Worm (Caenorhabditis elegans) whole organism, L4 larva: ENCODE results near the gene saeg-1.

Experiments
- D1046.2 ChIP-seq: fragments of 200-800 bp; sonication (Bioruptor generic); IDR thresholded peaks from 2 replicates; pipeline ENCODE4 v1.3.6; 2022; ENCODE audit warnings: missing genetic modification characterization, missing compliant biosample characterization
- F26F4.8 ChIP-seq: fragments of 200-800 bp; sonication (Bioruptor generic); conservative IDR thresholded peaks from 2 replicates; pipeline ENCODE4 v1.3.6; 2022; ENCODE audit warnings: missing genetic modification characterization, missing compliant biosample characterization
- F44E2.7 ChIP-seq: fragments of 200-800 bp; sonication (Bioruptor generic); IDR thresholded peaks from 2 replicates; pipeline ENCODE4 v2.1.2; 2022; ENCODE audit warnings: missing genetic modification characterization, missing compliant biosample characterization
- F49E8.2 ChIP-seq: sonication (generic microtip); optimal IDR thresholded peaks from 2 replicates; lab custom pipeline; 2016; ENCODE audit warnings: missing compliant biosample characterization, mild to moderate bottlenecking, missing genetic modification characterization, borderline replicate concordance
- T20F7.1 ChIP-seq: fragments of 200-800 bp; sonication (Bioruptor generic); optimal IDR thresholded peaks from 2 replicates; lab custom pipeline; 2018; ENCODE audit warnings: mild to moderate bottlenecking, missing genetic modification characterization, missing compliant biosample characterization
- Y48G9A.11 ChIP-seq: fragments of 200-800 bp; sonication (Bioruptor generic); IDR thresholded peaks from 2 replicates; pipeline ENCODE4 v1.3.6; 2022; ENCODE audit warnings: missing genetic modification reagents, missing genetic modification characterization, missing compliant biosample characterization
- ZK337.2 ChIP-seq: fragments of 200-800 bp; sonication (Bioruptor generic); IDR thresholded peaks from 2 replicates; pipeline ENCODE4 v1.3.6; 2022; ENCODE audit warnings: missing genetic modification reagents, missing genetic modification characterization, missing compliant biosample characterization
- ZK546.5 ChIP-seq, 2 experiments: sonication (generic microtip); optimal IDR thresholded peaks; 2 replicates each; lab custom pipeline; 2017; ENCODE audit warnings: missing biosample characterization in 2 of 2, missing genetic modification characterization in 2 of 2
- aha-1 ChIP-seq: fragments of 150-350 bp; peaks from one replicate; lab custom pipeline; 2014; ENCODE audit warnings: missing biosample characterization, missing genetic modification characterization
- aly-2 ChIP-seq: sonication (generic microtip); optimal IDR thresholded peaks from 2 replicates; lab custom pipeline; 2018; ENCODE audit warnings: missing biosample characterization, missing genetic modification characterization
- arid-1 ChIP-seq: fragments of 200-800 bp; sonication (Bioruptor generic); conservative IDR thresholded peaks from 2 replicates; pipeline ENCODE4 v1.3.6; 2022; ENCODE audit warnings: missing genetic modification reagents, missing genetic modification characterization, missing compliant biosample characterization
- ceh-20 ChIP-seq: fragments of 200-800 bp; sonication (Bioruptor generic); IDR thresholded peaks from 2 replicates; pipeline ENCODE4 v1.3.6; 2022; ENCODE audit warnings: missing genetic modification reagents, missing genetic modification characterization, missing compliant biosample characterization
- ceh-62 ChIP-seq: sonication (generic microtip); optimal IDR thresholded peaks from 2 replicates; lab custom pipeline; 2017; ENCODE audit warnings: missing biosample characterization, missing genetic modification characterization
- ceh-82 ChIP-seq: sonication (generic microtip); optimal IDR thresholded peaks from 2 replicates; lab custom pipeline; 2017; ENCODE audit warnings: missing biosample characterization, missing genetic modification characterization
- ctbp-1 ChIP-seq: fragments of 200-800 bp; sonication (Bioruptor generic); IDR thresholded peaks from 2 replicates; pipeline ENCODE4 v1.3.6; 2022; ENCODE audit warnings: missing genetic modification reagents, missing genetic modification characterization, missing compliant biosample characterization
- daf-16 ChIP-seq, 3 experiments: sonication (generic microtip); optimal IDR thresholded peaks; 2 replicates each; lab custom pipeline; 2016 to 2017; ENCODE audit warnings: missing genetic modification characterization in 3 of 3, missing genetic modification reagents in 3 of 3, mild to moderate bottlenecking in 2 of 3, missing compliant biosample characterization in 2 of 3, missing biosample characterization in 1 of 3, moderate library complexity in 1 of 3
- daf-19 ChIP-seq: fragments of 200-800 bp; sonication (Bioruptor generic); conservative IDR thresholded peaks from 2 replicates; pipeline ENCODE4 v1.3.6; 2022; ENCODE audit warnings: missing genetic modification characterization, missing compliant biosample characterization
- daf-8 ChIP-seq: fragments of 200-800 bp; sonication (Bioruptor generic); IDR thresholded peaks from 2 replicates; pipeline ENCODE4 v1.3.6; 2022; ENCODE audit warnings: missing genetic modification characterization, missing compliant biosample characterization
- dmd-6 ChIP-seq: fragments of 200-800 bp; sonication (Bioruptor generic); IDR thresholded peaks from 2 replicates; pipeline ENCODE4 v1.3.6; 2022; ENCODE audit warnings: missing genetic modification reagents, missing genetic modification characterization, missing compliant biosample characterization
- dve-1 ChIP-seq: sonication (generic microtip); optimal IDR thresholded peaks from 2 replicates; lab custom pipeline; 2017; ENCODE audit warnings: antibody characterized with exemption, mild to moderate bottlenecking, missing genetic modification characterization, missing compliant biosample characterization; ENCODE audit not compliant: insufficient read depth
- egl-27 ChIP-seq: sonication (generic microtip); optimal IDR thresholded peaks from 3 replicates; lab custom pipeline; 2017; ENCODE audit warnings: missing biosample characterization, missing genetic modification reagents, missing genetic modification characterization
- gei-8 ChIP-seq: fragments of 200-800 bp; sonication (Bioruptor generic); optimal IDR thresholded peaks from 2 replicates; lab custom pipeline; 2018; ENCODE audit warnings: mild to moderate bottlenecking, missing genetic modification characterization, missing compliant biosample characterization
- hif-1 ChIP-seq, 2 experiments: sonication (generic microtip); optimal IDR thresholded peaks; 2 replicates each; lab custom pipeline; 2016 to 2017; ENCODE audit warnings: missing compliant biosample characterization in 2 of 2, missing genetic modification characterization in 2 of 2, missing genetic modification reagents in 2 of 2, missing genotype in 2 of 2, mild to moderate bottlenecking in 1 of 2
- hlh-11 ChIP-seq: fragments of 200-800 bp; sonication (Bioruptor generic); optimal IDR thresholded peaks from 2 replicates; lab custom pipeline; 2018; ENCODE audit warnings: mild to moderate bottlenecking, missing genetic modification characterization, missing compliant biosample characterization
- hmg-1.1 ChIP-seq: fragments of 200-800 bp; sonication (Bioruptor generic); IDR thresholded peaks from 2 replicates; pipeline ENCODE4 v1.3.6; 2022; ENCODE audit warnings: missing genetic modification reagents, missing genetic modification characterization, missing compliant biosample characterization
- lim-7 ChIP-seq: fragments of 200-800 bp; sonication (Bioruptor generic); IDR thresholded peaks from 2 replicates; pipeline ENCODE4 v1.3.6; 2022; ENCODE audit warnings: missing genetic modification characterization, missing compliant biosample characterization
- lin-13 ChIP-seq: fragments of 150-350 bp; optimal IDR thresholded peaks from 2 replicates; lab custom pipeline; 2014; ENCODE audit warnings: missing biosample characterization, missing genetic modification reagents, missing genetic modification characterization
- lin-15B ChIP-seq: fragments of 150-350 bp; sonication (generic microtip); optimal IDR thresholded peaks from 3 replicates; lab custom pipeline; 2014; ENCODE audit warnings: missing biosample characterization, missing genetic modification characterization
- lin-29 ChIP-seq: fragments of 200-800 bp; sonication (Bioruptor generic); IDR thresholded peaks from 2 replicates; pipeline ENCODE4 v1.3.6; 2022; ENCODE audit warnings: missing genetic modification reagents, missing genetic modification characterization, missing compliant biosample characterization
- mep-1 ChIP-seq: fragments of 150-350 bp; sonication (generic microtip); optimal IDR thresholded peaks from 3 replicates; lab custom pipeline; 2014; ENCODE audit warnings: missing biosample characterization, missing genetic modification characterization
- nhr-10 ChIP-seq: fragments of 150-350 bp; optimal IDR thresholded peaks from 2 replicates; lab custom pipeline; 2014; ENCODE audit warnings: missing biosample characterization, missing genetic modification characterization
- nhr-102 ChIP-seq: sonication (generic microtip); optimal IDR thresholded peaks from 2 replicates; lab custom pipeline; 2016; ENCODE audit warnings: mild to moderate bottlenecking, missing genetic modification characterization, moderate library complexity, missing compliant biosample characterization
- nhr-11 ChIP-seq: fragments of 150-350 bp; optimal IDR thresholded peaks from 2 replicates; lab custom pipeline; 2014; ENCODE audit warnings: missing biosample characterization, missing genetic modification characterization
- nhr-237 ChIP-seq: sonication (generic microtip); optimal IDR thresholded peaks from 2 replicates; lab custom pipeline; 2017; ENCODE audit warnings: missing biosample characterization, missing genetic modification characterization
- nhr-28 ChIP-seq: fragments of 150-350 bp; optimal IDR thresholded peaks from 2 replicates; lab custom pipeline; 2014; ENCODE audit warnings: missing biosample characterization, missing genetic modification characterization
- nhr-42 ChIP-seq: fragments of 200-800 bp; sonication (Bioruptor generic); IDR thresholded peaks from 2 replicates; pipeline ENCODE4 v1.3.6; 2022; ENCODE audit warnings: missing genetic modification characterization, missing compliant biosample characterization
- nhr-48 ChIP-seq: sonication (generic microtip); optimal IDR thresholded peaks from 2 replicates; lab custom pipeline; 2016; ENCODE audit warnings: mild to moderate bottlenecking, missing genetic modification characterization, missing compliant biosample characterization
- nhr-76 ChIP-seq: fragments of 150-350 bp; optimal IDR thresholded peaks from 2 replicates; lab custom pipeline; 2014; ENCODE audit warnings: missing biosample characterization, missing genetic modification characterization
- pha-4 ChIP-seq, 2 experiments: fragments of 150-350 bp in 1 of 2; fragments of 200-800 bp in 1 of 2; sonication (Bioruptor generic) in 1 of 2; IDR thresholded peaks in 1 of 2; optimal IDR thresholded peaks in 1 of 2; 2 replicates each; pipeline versions ENCODE4 v1.3.6 to Lab custom; 2014 to 2022; ENCODE audit warnings: missing genetic modification characterization in 2 of 2, missing genetic modification reagents in 2 of 2, missing biosample characterization in 1 of 2, missing compliant biosample characterization in 1 of 2
- php-3 ChIP-seq: fragments of 200-800 bp; sonication (Bioruptor generic); IDR thresholded peaks from 2 replicates; pipeline ENCODE4 v1.3.6; 2022; ENCODE audit warnings: missing genetic modification reagents, missing genetic modification characterization, missing compliant biosample characterization
- pqm-1 ChIP-seq: sonication (generic microtip); optimal IDR thresholded peaks from 2 replicates; lab custom pipeline; 2017; ENCODE audit warnings: missing biosample characterization, missing genetic modification characterization
- saeg-2 ChIP-seq: fragments of 200-800 bp; sonication (Bioruptor generic); IDR thresholded peaks from 2 replicates; pipeline ENCODE4 v1.3.6; 2022; ENCODE audit warnings: missing genetic modification reagents, missing genetic modification characterization, missing compliant biosample characterization
- set-16 ChIP-seq: fragments of 200-800 bp; sonication (Bioruptor generic); IDR thresholded peaks from 2 replicates; pipeline ENCODE4 v1.3.6; 2022; ENCODE audit warnings: missing genetic modification reagents, missing genetic modification characterization, missing compliant biosample characterization
- skn-1 ChIP-seq: fragments of 150-350 bp; optimal IDR thresholded peaks from 2 replicates; lab custom pipeline; 2014; ENCODE audit warnings: missing biosample characterization, missing genetic modification characterization
- unc-39 ChIP-seq: sonication (generic microtip); optimal IDR thresholded peaks from 2 replicates; lab custom pipeline; 2017; ENCODE audit warnings: missing biosample characterization, missing genetic modification characterization
- unc-62 ChIP-seq, 3 experiments: fragments of 150-350 bp in 1 of 3; sonication (generic microtip); optimal IDR thresholded peaks in 2 of 3; peaks in 1 of 3; 1 replicate in 1 of 3; 2 replicates in 2 of 3; lab custom pipeline; 2014 to 2017; ENCODE audit warnings: missing biosample characterization in 3 of 3, missing genetic modification characterization in 3 of 3, missing genetic modification reagents in 3 of 3, missing genotype in 1 of 3
- zfp-2 ChIP-seq: sonication (generic microtip); optimal IDR thresholded peaks from 2 replicates; lab custom pipeline; 2016; ENCODE audit warnings: mild to moderate bottlenecking, missing genetic modification characterization, missing compliant biosample characterization
- zip-11 ChIP-seq: fragments of 200-800 bp; sonication (Bioruptor generic); IDR thresholded peaks from 2 replicates; pipeline ENCODE4 v1.3.6; 2022; ENCODE audit warnings: missing genetic modification characterization, missing compliant biosample characterization

Gene saeg-1

DNA sequence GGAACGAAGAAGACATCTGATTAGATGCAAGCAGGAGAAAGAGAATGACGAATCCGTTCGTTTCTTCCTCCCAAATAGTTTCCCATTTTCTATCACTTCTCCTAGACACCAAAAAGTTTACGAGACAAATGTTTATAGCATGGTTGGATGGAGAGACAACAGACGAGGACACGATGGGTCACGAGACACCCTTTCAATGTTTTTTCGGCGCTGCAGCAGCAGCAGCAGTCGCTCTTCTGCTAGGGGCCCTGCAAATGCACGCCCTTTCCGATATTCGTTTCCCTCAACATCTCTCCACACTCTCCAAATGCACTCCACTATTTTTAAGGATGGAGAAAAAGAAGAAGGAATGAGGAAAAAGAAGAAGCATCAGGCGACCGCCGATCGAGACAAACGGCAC, 7.2 kb downstream of the saeg-1 start (continued):
- TF ChIP-seq aly-2 (tag; lab: Kevin White, UChicago) = no peak
- no peak for TF ChIP-seq F44E2.7 (GFP tag; lab: Robert Waterston, UW)
- 0 out of 2 replicates have a peak, but pooled peaks have one; percentile 12 for TF ChIP-seq lin-29 (GFP tag; lab: Robert Waterston, UW)
- no peak for TF ChIP-seq egl-27
- TF ChIP-seq ceh-20 = peak; percentile 87
- TF ChIP-seq zip-11 (GFP tag; lab: Robert Waterston, UW) = no peak
- 0 out of 2 replicates have a peak, but pooled peaks have one; percentile 10 for TF ChIP-seq php-3 (GFP tag; lab: Robert Waterston, UW)
- TF ChIP-seq daf-19 = no peak
- peak in 1 of 2 experiments; percentile 63 for TF ChIP-seq hif-1 (tag; optimal IDR thresholded peaks at IDR 0.05; lab: Kevin White, UChicago)
- TF ChIP-seq nhr-102 (tag; lab: Kevin White, UChicago) = no peak
- TF ChIP-seq lin-15B = no peak
- TF ChIP-seq Y48G9A.11 = no peak
- TF ChIP-seq ZK546.5 (tag; optimal IDR thresholded peaks at IDR 0.05; lab: Kevin White, UChicago) = no peak
- TF ChIP-seq nhr-48 (tag; lab: Kevin White, UChicago) = peak; percentile 79
- no peak for TF ChIP-seq lin-13
- no peak for TF ChIP-seq daf-8 (GFP tag; lab: Robert Waterston, UW)
- peak; percentile 81 for TF ChIP-seq mep-1 (tag; lab: Kevin White, UChicago)
- TF ChIP-seq unc-39 (tag; lab: Kevin White, UChicago) = no peak
- peak; percentile 34 for TF ChIP-seq dve-1
- TF ChIP-seq ceh-62 (tag; lab: Kevin White, UChicago) = no peak
- no peak for TF ChIP-seq pqm-1 (tag; lab: Kevin White, UChicago)
- no peak for TF ChIP-seq ceh-82 (tag; lab: Kevin White, UChicago)
- peak; percentile 62; the same call in 1 of the 2 replicates for TF ChIP-seq pha-4 (GFP tag; IDR thresholded peaks at IDR 0.05; lab: Robert Waterston, UW)
- TF ChIP-seq pha-4 (tag; optimal IDR thresholded peaks at IDR 0.05; lab: Kevin White, UChicago) = no peak
- TF ChIP-seq nhr-76 (tag; lab: Kevin White, UChicago) = peak; percentile 25
- no peak for TF ChIP-seq T20F7.1 (GFP tag; lab: Kevin White, UChicago)
- no peak for TF ChIP-seq arid-1
- TF ChIP-seq F26F4.8 (GFP tag; lab: Robert Waterston, UW) = no peak
- peak; percentile 87 for TF ChIP-seq dmd-6 (GFP tag; lab: Robert Waterston, UW)
- TF ChIP-seq saeg-2 (GFP tag; lab: Robert Waterston, UW) = peak; percentile 98
- no peak for TF ChIP-seq F49E8.2 (tag; lab: Kevin White, UChicago)
- TF ChIP-seq ZK337.2 (GFP tag; lab: Robert Waterston, UW) = no peak
- peak; percentile 85 for TF ChIP-seq ctbp-1 (GFP tag; lab: Robert Waterston, UW)
- peak; percentile 74 for TF ChIP-seq nhr-11

DNA sequence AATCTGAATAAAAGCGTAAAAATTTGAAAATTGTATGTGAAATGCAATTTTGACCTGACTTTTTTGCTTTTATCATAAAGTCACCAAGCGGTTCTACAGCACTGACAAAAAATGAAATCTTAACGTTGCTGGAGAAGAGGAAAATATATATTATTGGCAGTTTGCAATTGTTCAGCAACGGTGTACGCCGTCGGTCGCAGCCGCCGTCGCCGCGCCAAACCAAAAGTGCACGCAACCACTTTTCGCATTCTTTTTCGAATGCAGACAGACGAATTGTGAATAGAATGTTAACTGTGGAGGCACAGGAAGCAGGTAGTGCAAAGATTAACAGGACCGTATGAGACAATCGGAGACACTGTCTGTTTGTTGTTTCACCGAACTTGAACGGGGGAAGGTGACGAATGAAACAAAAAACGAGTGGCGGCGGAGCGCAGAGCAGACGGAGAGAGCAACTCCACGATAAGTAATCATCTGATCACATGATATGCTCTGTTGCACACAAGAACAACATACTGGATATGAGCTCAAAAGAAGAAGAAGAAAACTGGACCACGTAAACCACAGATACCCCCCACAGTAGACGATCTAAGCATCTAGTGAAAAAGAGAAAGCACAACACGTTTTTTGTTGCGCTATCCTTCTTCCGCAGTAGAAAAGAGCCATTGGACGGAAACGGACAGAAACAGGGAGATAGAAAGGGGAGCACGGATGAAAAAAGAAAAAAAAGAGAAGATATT, 8.4 kb downstream of the saeg-1 start:
- TF ChIP-seq php-3 (GFP tag; lab: Robert Waterston, UW) (no peak), aha-1 (tag; lab: Kevin White, UChicago) (peak; percentile 87), gei-8 (GFP tag; lab: Kevin White, UChicago) (peak; percentile 6), nhr-42 (0 out of 2 replicates have a peak, but pooled peaks have one; percentile 50), hlh-11 (tag; lab: Kevin White, UChicago) (peak; percentile 51), nhr-237 (tag; lab: Kevin White, UChicago) (no peak), hmg-1.1 (GFP tag; lab: Robert Waterston, UW) (peak; percentile 41; the same call in 1 of the 2 replicates), D1046.2 (GFP tag; lab: Robert Waterston, UW) (no peak), daf-16 (GFP tag; optimal IDR thresholded peaks at IDR 0.05; lab: Kevin White, UChicago) (peak in 1 of 2 experiments; percentile 2), daf-16 (tag; optimal IDR thresholded peaks at IDR 0.05; lab: Kevin White, UChicago) (peak; percentile 24), zfp-2 (tag; lab: Kevin White, UChicago) (no peak), lim-7 (no peak), nhr-10 (tag; lab: Kevin White, UChicago) (no peak), set-16 (GFP tag; lab: Robert Waterston, UW) (0 out of 2 replicates have a peak, but pooled peaks have one; percentile 5), dmd-6 (GFP tag; lab: Robert Waterston, UW) (peak; percentile 70), unc-62 (GFP tag; optimal IDR thresholded peaks at IDR 0.05 in 1 of 2; lab: Kevin White, UChicago) (peak in 1 of 2 experiments; percentile 64), unc-62 (tag; optimal IDR thresholded peaks at IDR 0.05; lab: Kevin White, UChicago) (no peak), pha-4 (GFP tag; IDR thresholded peaks at IDR 0.05; lab: Robert Waterston, UW) (peak; percentile 58; the same call in 1 of the 2 replicates), pha-4 (tag; optimal IDR thresholded peaks at IDR 0.05; lab: Kevin White, UChicago) (no peak), nhr-28 (tag; lab: Kevin White, UChicago) (peak; percentile 56), skn-1 (tag; lab: Kevin White, UChicago) (no peak), nhr-11 (peak; percentile 72)
